Worm (Caenorhabditis elegans) whole organism, L1 larva: ENCODE results near the gene F27B3.6.

Source experiments
- C34B4.2 ChIP-seq: sonication (generic microtip); optimal IDR thresholded peaks from 2 replicates; lab custom pipeline; 2017; ENCODE audit warnings: mild to moderate bottlenecking, missing genetic modification characterization, missing compliant biosample characterization
- F16B12.6 ChIP-seq: fragments of 150-350 bp; optimal IDR thresholded peaks from 2 replicates; lab custom pipeline; 2014; ENCODE audit warnings: missing biosample characterization, missing genetic modification characterization
- aha-1 ChIP-seq: fragments of 150-350 bp; optimal IDR thresholded peaks from 2 replicates; lab custom pipeline; 2014; ENCODE audit warnings: missing biosample characterization, missing genetic modification characterization
- ama-1 ChIP-seq: fragments of 150-350 bp; optimal IDR thresholded peaks from 2 replicates; lab custom pipeline; 2014
- blmp-1 ChIP-seq: fragments of 150-350 bp; optimal IDR thresholded peaks from 2 replicates; lab custom pipeline; 2014; ENCODE audit warnings: missing biosample characterization, missing genetic modification characterization
- ceh-63 ChIP-seq: fragments of 200-800 bp; sonication (Bioruptor generic); optimal IDR thresholded peaks from 2 replicates; lab custom pipeline; 2018; ENCODE audit warnings: mild to moderate bottlenecking, missing genetic modification characterization, missing compliant biosample characterization
- ceh-8 ChIP-seq: fragments of 200-800 bp; sonication (Bioruptor generic); optimal IDR thresholded peaks from 2 replicates; lab custom pipeline; 2018; ENCODE audit warnings: mild to moderate bottlenecking, missing genetic modification characterization, moderate library complexity, missing compliant biosample characterization
- ceh-82 ChIP-seq, 3 experiments: fragments of 150-350 bp in 1 of 3; sonication (generic microtip) in 2 of 3; optimal IDR thresholded peaks; 2 replicates each; lab custom pipeline; 2014 to 2017; ENCODE audit warnings: missing biosample characterization in 3 of 3, missing genetic modification characterization in 3 of 3
- ceh-88 ChIP-seq: fragments of 200-800 bp; sonication (Bioruptor generic); IDR thresholded peaks from 2 replicates; pipeline ENCODE4 v1.3.6; 2022; ENCODE audit warnings: missing genetic modification characterization, missing compliant biosample characterization
- dsc-1 ChIP-seq: sonication (generic microtip); optimal IDR thresholded peaks from 2 replicates; lab custom pipeline; 2016; ENCODE audit warnings: mild to moderate bottlenecking, missing genetic modification characterization, missing compliant biosample characterization
- efl-1 ChIP-seq, 4 experiments: fragments of 150-350 bp; optimal IDR thresholded peaks in 3 of 4; peaks in 1 of 4; 1 replicate in 1 of 4; 2 replicates in 3 of 4; lab custom pipeline; 2014; ENCODE audit warnings: missing biosample characterization in 2 of 4, missing genetic modification characterization in 2 of 4, missing genetic modification reagents in 2 of 4
- efl-3 ChIP-seq: fragments of 200-800 bp; sonication (Bioruptor generic); optimal IDR thresholded peaks from 2 replicates; lab custom pipeline; 2018; ENCODE audit warnings: mild to moderate bottlenecking, missing genetic modification characterization, missing compliant biosample characterization
- elt-3 ChIP-seq, 6 experiments: fragments of 150-350 bp in 1 of 6; sonication (generic microtip); optimal IDR thresholded peaks; 2 replicates each; lab custom pipeline; 2017 to 2018; ENCODE audit warnings: missing biosample characterization in 6 of 6, missing genetic modification characterization in 6 of 6, inconsistent platforms in 1 of 6
- fkh-4 ChIP-seq: sonication (generic microtip); optimal IDR thresholded peaks from 2 replicates; lab custom pipeline; 2016; ENCODE audit warnings: missing compliant biosample characterization, missing genetic modification characterization, borderline replicate concordance
- fos-1 ChIP-seq: fragments of 150-350 bp; optimal IDR thresholded peaks from 2 replicates; lab custom pipeline; 2014; ENCODE audit warnings: missing biosample characterization, missing genetic modification characterization
- grh-1 ChIP-seq: fragments of 200-800 bp; sonication (Bioruptor generic); IDR thresholded peaks from 2 replicates; pipeline ENCODE4 v1.3.6; 2022; ENCODE audit warnings: missing genetic modification reagents, missing genetic modification characterization, missing compliant biosample characterization
- hlh-17 ChIP-seq: fragments of 200-800 bp; sonication (Bioruptor generic); optimal IDR thresholded peaks from 2 replicates; lab custom pipeline; 2018; ENCODE audit warnings: missing genetic modification characterization, mild to moderate bottlenecking, missing compliant biosample characterization, moderate library complexity, borderline replicate concordance
- hpl-2 ChIP-seq: fragments of 150-350 bp; optimal IDR thresholded peaks from 2 replicates; lab custom pipeline; 2014; ENCODE audit warnings: missing biosample characterization, missing genetic modification reagents, missing genetic modification characterization
- irx-1 ChIP-seq: sonication (generic microtip); optimal IDR thresholded peaks from 2 replicates; lab custom pipeline; 2016; ENCODE audit warnings: missing genetic modification characterization, missing compliant biosample characterization
- isw-1 ChIP-seq: fragments of 200-800 bp; sonication (Bioruptor generic); IDR thresholded peaks from 2 replicates; pipeline ENCODE4 v1.3.6; 2022; ENCODE audit warnings: missing genetic modification characterization, missing compliant biosample characterization
- lin-14 ChIP-seq: fragments of 200-800 bp; sonication (Bioruptor generic); optimal IDR thresholded peaks from 2 replicates; lab custom pipeline; 2018; ENCODE audit warnings: mild to moderate bottlenecking, missing genetic modification characterization, moderate library complexity, missing compliant biosample characterization
- lin-15B ChIP-seq: fragments of 150-350 bp; sonication (generic microtip); optimal IDR thresholded peaks from 3 replicates; lab custom pipeline; 2014; ENCODE audit warnings: missing biosample characterization, missing genetic modification characterization
- lin-39 ChIP-seq: fragments of 150-350 bp; optimal IDR thresholded peaks from 2 replicates; lab custom pipeline; 2014; ENCODE audit warnings: missing biosample characterization, missing genetic modification reagents, missing genetic modification characterization
- lir-3 ChIP-seq: sonication (generic microtip); optimal IDR thresholded peaks from 2 replicates; lab custom pipeline; 2016; ENCODE audit warnings: mild to moderate bottlenecking, missing genetic modification characterization, moderate library complexity, missing compliant biosample characterization; ENCODE audit not compliant: poor library complexity
- lsy-2 ChIP-seq, 2 experiments: fragments of 150-350 bp; optimal IDR thresholded peaks; 2 replicates each; lab custom pipeline; 2014; ENCODE audit warnings: missing biosample characterization in 2 of 2, missing genetic modification characterization in 2 of 2
- mab-9 ChIP-seq: fragments of 200-800 bp; sonication (Bioruptor generic); IDR thresholded peaks from 2 replicates; pipeline ENCODE4 v1.3.6; 2022; ENCODE audit warnings: missing genetic modification reagents, missing genetic modification characterization, missing compliant biosample characterization
- mdl-1 ChIP-seq, 2 experiments: fragments of 150-350 bp; optimal IDR thresholded peaks; 2 replicates each; lab custom pipeline; 2014 to 2017; ENCODE audit warnings: missing biosample characterization in 2 of 2, missing genetic modification characterization in 2 of 2, inconsistent platforms in 1 of 2
- mef-2 ChIP-seq: fragments of 150-350 bp; optimal IDR thresholded peaks from 2 replicates; lab custom pipeline; 2014; ENCODE audit warnings: missing biosample characterization, missing genetic modification characterization
- mep-1 ChIP-seq: fragments of 150-350 bp; optimal IDR thresholded peaks from 2 replicates; lab custom pipeline; 2014; ENCODE audit warnings: missing biosample characterization, missing genetic modification characterization
- nhr-11 ChIP-seq: fragments of 150-350 bp; optimal IDR thresholded peaks from 2 replicates; lab custom pipeline; 2014; ENCODE audit warnings: missing biosample characterization, missing genetic modification characterization
- nhr-20 ChIP-seq: sonication (generic microtip); optimal IDR thresholded peaks from 2 replicates; lab custom pipeline; 2016; ENCODE audit warnings: mild to moderate bottlenecking, missing genetic modification characterization, missing compliant biosample characterization
- nhr-84 ChIP-seq: sonication (generic microtip); optimal IDR thresholded peaks from 2 replicates; lab custom pipeline; 2017; ENCODE audit warnings: missing biosample characterization, missing genetic modification characterization
- nhr-90 ChIP-seq: sonication (generic microtip); optimal IDR thresholded peaks from 2 replicates; lab custom pipeline; 2016; ENCODE audit warnings: mild to moderate bottlenecking, missing genetic modification characterization, missing compliant biosample characterization; ENCODE audit not compliant: poor library complexity
- pag-3 ChIP-seq: sonication (generic microtip); optimal IDR thresholded peaks from 2 replicates; lab custom pipeline; 2017; ENCODE audit warnings: missing genetic modification characterization, mild to moderate bottlenecking, missing compliant biosample characterization, antibody characterized with exemption, borderline replicate concordance; ENCODE audit not compliant: insufficient read depth
- pax-3 ChIP-seq: fragments of 200-800 bp; sonication (Bioruptor generic); optimal IDR thresholded peaks from 2 replicates; lab custom pipeline; 2018; ENCODE audit warnings: mild to moderate bottlenecking, missing genetic modification characterization, moderate library complexity, missing compliant biosample characterization
- pqm-1 ChIP-seq: sonication (generic microtip); optimal IDR thresholded peaks from 3 replicates; lab custom pipeline; 2017; ENCODE audit warnings: missing biosample characterization, missing genetic modification characterization
- snu-23 ChIP-seq: sonication (generic microtip); optimal IDR thresholded peaks from 2 replicates; lab custom pipeline; 2016; ENCODE audit warnings: missing genetic modification characterization, missing compliant biosample characterization
- sptf-1 ChIP-seq: fragments of 150-350 bp; optimal IDR thresholded peaks from 2 replicates; lab custom pipeline; 2014; ENCODE audit warnings: missing biosample characterization, missing genetic modification characterization
- swsn-7 ChIP-seq: sonication (generic microtip); optimal IDR thresholded peaks from 2 replicates; lab custom pipeline; 2016; ENCODE audit warnings: missing genetic modification characterization, missing compliant biosample characterization
- tlp-1 ChIP-seq: fragments of 150-350 bp; optimal IDR thresholded peaks from 2 replicates; lab custom pipeline; 2014; ENCODE audit warnings: missing biosample characterization, missing genetic modification characterization
- unc-130 ChIP-seq: fragments of 150-350 bp; optimal IDR thresholded peaks from 2 replicates; lab custom pipeline; 2017; ENCODE audit warnings: missing biosample characterization, missing genetic modification characterization, inconsistent platforms
- unc-30 ChIP-seq: sonication (generic microtip); optimal IDR thresholded peaks from 2 replicates; lab custom pipeline; 2017; ENCODE audit warnings: missing biosample characterization, missing genetic modification characterization
- unc-86 ChIP-seq: sonication (generic microtip); optimal IDR thresholded peaks from 2 replicates; lab custom pipeline; 2016; ENCODE audit warnings: missing genetic modification characterization, missing compliant biosample characterization
- xbp-1 ChIP-seq: sonication (generic microtip); optimal IDR thresholded peaks from 2 replicates; lab custom pipeline; 2016; ENCODE audit warnings: missing genetic modification characterization, missing compliant biosample characterization
- zag-1 ChIP-seq: fragments of 150-350 bp; optimal IDR thresholded peaks from 2 replicates; lab custom pipeline; 2014; ENCODE audit warnings: missing biosample characterization, missing genetic modification characterization
- zip-4 ChIP-seq: fragments of 200-800 bp; sonication (Bioruptor generic); optimal IDR thresholded peaks from 2 replicates; lab custom pipeline; 2018; ENCODE audit warnings: mild to moderate bottlenecking, missing genetic modification characterization, moderate library complexity, missing compliant biosample characterization
- ztf-4 ChIP-seq: fragments of 150-350 bp; optimal IDR thresholded peaks from 2 replicates; lab custom pipeline; 2014; ENCODE audit warnings: missing biosample characterization, missing genetic modification characterization

The F27B3.6 gene

DNA sequence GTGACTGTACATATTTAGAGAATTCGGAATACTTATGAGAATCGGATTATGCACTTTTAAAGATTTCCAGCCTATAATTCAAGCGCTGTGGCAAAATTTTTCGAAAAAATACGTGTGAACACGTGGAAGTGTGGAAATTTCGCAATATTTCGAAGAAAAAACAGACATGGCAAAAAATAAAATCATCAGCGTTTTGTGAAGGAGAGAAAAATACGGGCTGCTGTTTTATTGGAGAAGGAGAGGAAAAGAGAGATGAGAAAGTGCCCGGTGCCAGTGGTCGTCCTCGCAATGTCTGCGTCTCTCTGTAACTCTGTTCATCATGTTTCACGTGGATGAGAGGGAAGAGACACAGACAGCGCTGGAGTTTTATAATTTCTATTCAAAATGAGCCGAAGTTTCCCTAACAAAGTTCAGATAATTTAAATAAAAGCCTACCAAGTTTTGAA is 27.6 kb upstream of the F27B3.6 start (continued):
- TF ChIP-seq F16B12.6 (tag; lab: Kevin White, UChicago) (peak; percentile 35), elt-3 (tag; optimal IDR thresholded peaks at IDR 0.05; lab: Kevin White, UChicago) (peak in 1 of 6 experiments; percentile 56), sptf-1 (tag; lab: Kevin White, UChicago) (no peak), lir-3 (tag; lab: Kevin White, UChicago) (no peak), lin-15B (tag; lab: Kevin White, UChicago) (no peak), mab-9 (GFP tag; lab: Robert Waterston, UW) (peak; percentile 47; the same call in 1 of the 2 replicates), fos-1 (tag; lab: Kevin White, UChicago) (no peak), dsc-1 (peak; percentile 51), hlh-17 (GFP tag; lab: Kevin White, UChicago) (no peak), mep-1 (peak; percentile 75), pag-3 (tag; lab: Kevin White, UChicago) (peak; percentile 81), ceh-8 (GFP tag; lab: Kevin White, UChicago) (peak; percentile 46), irx-1 (tag; lab: Kevin White, UChicago) (peak; percentile 44), nhr-90 (tag; lab: Kevin White, UChicago) (peak; percentile 76), efl-1 (optimal IDR thresholded peaks at IDR 0.05; lab: Kevin White, UChicago) (peak; percentile 78 to 79), efl-1 (GFP tag; optimal IDR thresholded peaks at IDR 0.05 in 1 of 2; lab: Kevin White, UChicago) (peak; percentile 73 to 96), ceh-88 (no peak), xbp-1 (peak; percentile 58), snu-23 (GFP tag; lab: Kevin White, UChicago) (peak; percentile 85), aha-1 (tag; lab: Kevin White, UChicago) (no peak), mdl-1 (tag; optimal IDR thresholded peaks at IDR 0.05; lab: Kevin White, UChicago) (peak in 1 of 2 experiments; percentile 90), lin-14 (peak; percentile 90), nhr-11 (tag; lab: Kevin White, UChicago) (no peak), ztf-4 (tag; lab: Kevin White, UChicago) (peak; percentile 61), ama-1 (lab: Kevin White, UChicago) (peak; percentile 77), nhr-84 (tag; lab: Kevin White, UChicago) (no peak), ceh-63 (GFP tag; lab: Kevin White, UChicago) (no peak), tlp-1 (no peak), nhr-20 (peak; percentile 72), grh-1 (GFP tag; lab: Robert Waterston, UW) (no peak), lsy-2 (tag; optimal IDR thresholded peaks at IDR 0.05; lab: Kevin White, UChicago) (peak; percentile 69 to 79), isw-1 (GFP tag; lab: Robert Waterston, UW) (peak; percentile 35), unc-30 (tag; lab: Kevin White, UChicago) (no peak), fkh-4 (tag; lab: Kevin White, UChicago) (no peak), pqm-1 (tag; lab: Kevin White, UChicago) (no peak)

DNA sequence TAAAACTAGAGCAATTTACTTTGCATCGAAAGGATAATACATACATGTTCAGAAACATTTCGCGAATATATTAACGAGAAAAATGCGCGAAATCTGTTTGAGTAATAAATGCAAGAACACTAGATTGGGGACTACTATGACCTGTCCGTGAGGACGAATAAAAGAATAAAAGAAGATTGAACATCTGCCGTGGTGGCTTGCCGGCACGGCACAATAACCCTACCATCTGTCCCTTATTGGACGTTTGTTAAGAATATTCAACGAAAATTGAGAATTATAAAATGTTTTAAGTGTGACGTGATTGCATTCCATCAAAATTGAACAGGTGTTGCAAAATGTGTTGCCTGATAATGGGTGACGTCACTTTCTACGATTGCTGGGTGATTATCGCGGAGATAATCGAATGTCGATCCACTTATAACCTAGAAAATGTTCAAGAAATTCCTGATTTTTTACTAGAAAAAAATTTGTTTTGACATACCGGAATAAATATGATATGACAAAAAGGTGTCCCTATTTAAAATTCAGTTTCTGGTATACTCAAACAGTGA is 27.1 kb upstream of the F27B3.6 start:
- TF ChIP-seq blmp-1 (tag; lab: Kevin White, UChicago): peak; percentile 29
- no peak for TF ChIP-seq C34B4.2
- no peak for TF ChIP-seq nhr-84 (tag; lab: Kevin White, UChicago)
- no peak for TF ChIP-seq efl-1 (optimal IDR thresholded peaks at IDR 0.05; lab: Kevin White, UChicago)
- peak in 1 of 2 experiments; percentile 73 for TF ChIP-seq efl-1 (GFP tag; optimal IDR thresholded peaks at IDR 0.05 in 1 of 2; lab: Kevin White, UChicago)
- TF ChIP-seq pax-3 (tag; lab: Kevin White, UChicago): no peak

DNA sequence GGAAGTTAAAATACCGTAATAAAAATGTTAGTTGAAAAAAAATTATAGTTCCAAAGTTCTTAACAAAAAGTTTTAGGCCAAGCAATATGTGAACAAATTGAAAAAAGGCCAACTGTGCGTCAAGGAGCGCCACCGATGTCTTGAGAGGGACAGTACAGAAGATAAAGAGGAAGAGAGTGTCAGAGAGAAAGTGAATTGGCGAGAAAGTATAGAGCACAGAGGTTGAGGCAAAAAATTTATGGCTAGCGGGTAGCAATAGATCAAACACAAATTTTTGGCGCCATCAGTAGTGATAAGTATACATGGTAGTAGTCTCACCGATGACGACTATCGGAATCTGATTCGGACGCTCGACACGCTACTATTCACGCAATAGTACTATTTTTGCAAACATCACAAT is 25.9 kb upstream of the F27B3.6 start:
- no peak for TF ChIP-seq mef-2
- TF ChIP-seq lin-14: peak; percentile 19
- TF ChIP-seq efl-3: no peak
- TF ChIP-seq unc-130 (tag; lab: Kevin White, UChicago): no peak
- no peak for TF ChIP-seq zip-4
- no peak for TF ChIP-seq unc-86 (tag; lab: Kevin White, UChicago)
- no peak for TF ChIP-seq ztf-4 (tag; lab: Kevin White, UChicago)
- TF ChIP-seq mab-9 (GFP tag; lab: Robert Waterston, UW): no peak
- TF ChIP-seq ama-1 (lab: Kevin White, UChicago): no peak
- TF ChIP-seq lin-39 (tag; lab: Kevin White, UChicago): no peak
- peak in 1 of 2 experiments; percentile 0 for TF ChIP-seq lsy-2 (tag; optimal IDR thresholded peaks at IDR 0.05; lab: Kevin White, UChicago)
- no peak for TF ChIP-seq fos-1 (tag; lab: Kevin White, UChicago)
- no peak for TF ChIP-seq irx-1 (tag; lab: Kevin White, UChicago)
- no peak for TF ChIP-seq zag-1 (tag; lab: Kevin White, UChicago)
- no peak for TF ChIP-seq ceh-8 (GFP tag; lab: Kevin White, UChicago)
- TF ChIP-seq ceh-82 (tag; optimal IDR thresholded peaks at IDR 0.05; lab: Kevin White, UChicago): no peak
- TF ChIP-seq blmp-1 (tag; lab: Kevin White, UChicago): peak; percentile 76
- TF ChIP-seq hpl-2 (GFP tag; lab: Kevin White, UChicago): no peak
- no peak for TF ChIP-seq swsn-7 (tag; lab: Kevin White, UChicago)
- TF ChIP-seq mdl-1 (tag; optimal IDR thresholded peaks at IDR 0.05; lab: Kevin White, UChicago): no peak
